Worm (Caenorhabditis elegans) whole organism, L4/young adult: Measurements from ENCODE around the gene kgb-1.

Source experiments
- W03F9.2 ChIP-seq: fragments of 150-350 bp; optimal IDR thresholded peaks from 2 replicates; lab custom pipeline; 2014; ENCODE audit warnings: missing biosample characterization, missing genetic modification characterization
- him-1 ChIP-seq: sonication (generic microtip); optimal IDR thresholded peaks from 2 replicates; lab custom pipeline; 2016; ENCODE audit warnings: missing genotype, missing genetic modification reagents, missing genetic modification characterization, missing compliant biosample characterization

- no peak for TF ChIP-seq W03F9.2 (tag; lab: Kevin White, UChicago)
- TF ChIP-seq him-1 (tag; lab: Kevin White, UChicago): no peak
Observed at ce11 chrIV:428869-429268, 19.0 kb upstream of the kgb-1 start, which contains the start of gene Y66H1A.5.
